Worm (Caenorhabditis elegans) whole organism, L1 larva: ENCODE measurements around the gene Y50E8A.22.

Experiments used
- F16B12.6 ChIP-seq: fragments of 150-350 bp; optimal IDR thresholded peaks from 2 replicates; lab custom pipeline; 2014; ENCODE audit warnings: missing biosample characterization, missing genetic modification characterization
- Y116A8C.19 ChIP-seq: sonication (generic microtip); optimal IDR thresholded peaks from 2 replicates; lab custom pipeline; 2016; ENCODE audit warnings: missing compliant biosample characterization, missing genetic modification characterization, borderline replicate concordance
- alr-1 ChIP-seq: fragments of 200-800 bp; sonication (Bioruptor generic); optimal IDR thresholded peaks from 2 replicates; lab custom pipeline; 2018; ENCODE audit warnings: borderline replicate concordance, mild to moderate bottlenecking, missing genetic modification characterization, missing compliant biosample characterization
- ama-1 ChIP-seq: fragments of 150-350 bp; optimal IDR thresholded peaks from 2 replicates; lab custom pipeline; 2014
- ceh-8 ChIP-seq: fragments of 200-800 bp; sonication (Bioruptor generic); optimal IDR thresholded peaks from 2 replicates; lab custom pipeline; 2018; ENCODE audit warnings: mild to moderate bottlenecking, missing genetic modification characterization, moderate library complexity, missing compliant biosample characterization
- ceh-82 ChIP-seq, 3 experiments: fragments of 150-350 bp in 1 of 3; sonication (generic microtip) in 2 of 3; optimal IDR thresholded peaks; 2 replicates each; lab custom pipeline; 2014 to 2017; ENCODE audit warnings: missing biosample characterization in 3 of 3, missing genetic modification characterization in 3 of 3
- ces-1 ChIP-seq: fragments of 150-350 bp; optimal IDR thresholded peaks from 2 replicates; lab custom pipeline; 2014; ENCODE audit warnings: missing biosample characterization, missing genetic modification reagents, missing genetic modification characterization
- egl-27 ChIP-seq, 2 experiments: fragments of 150-350 bp in 1 of 2; sonication (generic microtip); optimal IDR thresholded peaks; 3 replicates each; lab custom pipeline; 2017 to 2018; ENCODE audit warnings: missing biosample characterization in 2 of 2, missing genetic modification characterization in 2 of 2, missing genetic modification reagents in 2 of 2
- elt-2 ChIP-seq: sonication (generic microtip); optimal IDR thresholded peaks from 2 replicates; lab custom pipeline; 2016; ENCODE audit warnings: missing genetic modification characterization, mild to moderate bottlenecking, inconsistent platforms, missing compliant biosample characterization, missing genetic modification reagents
- ets-5 ChIP-seq: fragments of 200-800 bp; sonication (Bioruptor generic); IDR thresholded peaks from 2 replicates; pipeline ENCODE4 v1.3.6; 2022; ENCODE audit warnings: missing genetic modification characterization, missing compliant biosample characterization
- fkh-8 ChIP-seq: sonication (generic microtip); optimal IDR thresholded peaks from 2 replicates; lab custom pipeline; 2016; ENCODE audit warnings: mild to moderate bottlenecking, missing genetic modification characterization, missing compliant biosample characterization
- fos-1 ChIP-seq: fragments of 150-350 bp; optimal IDR thresholded peaks from 2 replicates; lab custom pipeline; 2014; ENCODE audit warnings: missing biosample characterization, missing genetic modification characterization
- grh-1 ChIP-seq: fragments of 200-800 bp; sonication (Bioruptor generic); IDR thresholded peaks from 2 replicates; pipeline ENCODE4 v1.3.6; 2022; ENCODE audit warnings: missing genetic modification reagents, missing genetic modification characterization, missing compliant biosample characterization
- hlh-17 ChIP-seq: fragments of 200-800 bp; sonication (Bioruptor generic); optimal IDR thresholded peaks from 2 replicates; lab custom pipeline; 2018; ENCODE audit warnings: missing genetic modification characterization, mild to moderate bottlenecking, missing compliant biosample characterization, moderate library complexity, borderline replicate concordance
- hlh-4 ChIP-seq: sonication (generic microtip); optimal IDR thresholded peaks from 2 replicates; lab custom pipeline; 2016; ENCODE audit warnings: mild to moderate bottlenecking, missing genetic modification characterization, missing compliant biosample characterization
- jun-1 ChIP-seq: fragments of 150-350 bp; optimal IDR thresholded peaks from 2 replicates; lab custom pipeline; 2014; ENCODE audit warnings: missing biosample characterization, missing genetic modification reagents, missing genetic modification characterization
- lin-39 ChIP-seq: fragments of 150-350 bp; optimal IDR thresholded peaks from 2 replicates; lab custom pipeline; 2014; ENCODE audit warnings: missing biosample characterization, missing genetic modification reagents, missing genetic modification characterization
- lir-3 ChIP-seq: sonication (generic microtip); optimal IDR thresholded peaks from 2 replicates; lab custom pipeline; 2016; ENCODE audit warnings: mild to moderate bottlenecking, missing genetic modification characterization, moderate library complexity, missing compliant biosample characterization; ENCODE audit not compliant: poor library complexity
- mdl-1 ChIP-seq, 2 experiments: fragments of 150-350 bp; optimal IDR thresholded peaks; 2 replicates each; lab custom pipeline; 2014 to 2017; ENCODE audit warnings: missing biosample characterization in 2 of 2, missing genetic modification characterization in 2 of 2, inconsistent platforms in 1 of 2
- mep-1 ChIP-seq: fragments of 150-350 bp; optimal IDR thresholded peaks from 2 replicates; lab custom pipeline; 2014; ENCODE audit warnings: missing biosample characterization, missing genetic modification characterization
- nhr-19 ChIP-seq: fragments of 200-800 bp; sonication (Bioruptor generic); conservative IDR thresholded peaks from 2 replicates; pipeline ENCODE4 v1.3.6; 2022; ENCODE audit warnings: missing genetic modification characterization, missing compliant biosample characterization
- nhr-28 ChIP-seq: fragments of 150-350 bp; optimal IDR thresholded peaks from 2 replicates; lab custom pipeline; 2014; ENCODE audit warnings: missing biosample characterization, missing genetic modification characterization
- nhr-47 ChIP-seq: sonication (generic microtip); optimal IDR thresholded peaks from 2 replicates; lab custom pipeline; 2016; ENCODE audit warnings: mild to moderate bottlenecking, missing genetic modification characterization, moderate library complexity, missing compliant biosample characterization
- nhr-71 ChIP-seq: sonication (generic microtip); optimal IDR thresholded peaks from 2 replicates; lab custom pipeline; 2016; ENCODE audit warnings: mild to moderate bottlenecking, missing genetic modification characterization, moderate library complexity, missing compliant biosample characterization
- nhr-76 ChIP-seq: sonication (generic microtip); optimal IDR thresholded peaks from 2 replicates; lab custom pipeline; 2017; ENCODE audit warnings: missing biosample characterization, missing genetic modification characterization
- nhr-85 ChIP-seq: sonication (generic microtip); peaks from one replicate; lab custom pipeline; 2016; ENCODE audit warnings: missing genetic modification characterization, inconsistent platforms, missing compliant biosample characterization
- nhr-90 ChIP-seq: sonication (generic microtip); optimal IDR thresholded peaks from 2 replicates; lab custom pipeline; 2016; ENCODE audit warnings: mild to moderate bottlenecking, missing genetic modification characterization, missing compliant biosample characterization; ENCODE audit not compliant: poor library complexity
- pag-3 ChIP-seq: sonication (generic microtip); optimal IDR thresholded peaks from 2 replicates; lab custom pipeline; 2017; ENCODE audit warnings: missing genetic modification characterization, mild to moderate bottlenecking, missing compliant biosample characterization, antibody characterized with exemption, borderline replicate concordance; ENCODE audit not compliant: insufficient read depth
- snpc-4 ChIP-seq: fragments of 150-350 bp; optimal IDR thresholded peaks from 2 replicates; lab custom pipeline; 2014; ENCODE audit warnings: missing biosample characterization, missing genetic modification characterization
- snu-23 ChIP-seq: sonication (generic microtip); optimal IDR thresholded peaks from 2 replicates; lab custom pipeline; 2016; ENCODE audit warnings: missing genetic modification characterization, missing compliant biosample characterization
- tbx-2 ChIP-seq: sonication (generic microtip); optimal IDR thresholded peaks from 2 replicates; lab custom pipeline; 2016; ENCODE audit warnings: missing genetic modification characterization, missing compliant biosample characterization
- unc-86 ChIP-seq: sonication (generic microtip); optimal IDR thresholded peaks from 2 replicates; lab custom pipeline; 2016; ENCODE audit warnings: missing genetic modification characterization, missing compliant biosample characterization
- unc-98 ChIP-seq: fragments of 200-800 bp; sonication (Bioruptor generic); IDR thresholded peaks from 2 replicates; pipeline ENCODE4 v1.3.6; 2022; ENCODE audit warnings: missing genetic modification characterization, missing compliant biosample characterization
- ztf-4 ChIP-seq: fragments of 150-350 bp; optimal IDR thresholded peaks from 2 replicates; lab custom pipeline; 2014; ENCODE audit warnings: missing biosample characterization, missing genetic modification characterization

The Y50E8A.22 gene

ce11 chrV:14748608-14749137, at the start of gene Y50E8A.22, which contains the start of gene lipl-8:
Gene Y50E8A.22, minus strand, starts transcription at chrV:14749087.
Gene lipl-8, minus strand, starts transcription at chrV:14748708.
- TF ChIP-seq ama-1 (lab: Kevin White, UChicago) (no peak), fos-1 (tag; lab: Kevin White, UChicago) (no peak), nhr-76 (tag; lab: Kevin White, UChicago) (no peak), nhr-19 (no peak), hlh-4 (tag; lab: Kevin White, UChicago) (no peak), nhr-85 (no peak), fkh-8 (no peak), ceh-8 (GFP tag; lab: Kevin White, UChicago) (no peak), elt-2 (tag; lab: Kevin White, UChicago) (no peak)
- TF ChIP-seq, all 84 proteins: peak for 0

DNA sequence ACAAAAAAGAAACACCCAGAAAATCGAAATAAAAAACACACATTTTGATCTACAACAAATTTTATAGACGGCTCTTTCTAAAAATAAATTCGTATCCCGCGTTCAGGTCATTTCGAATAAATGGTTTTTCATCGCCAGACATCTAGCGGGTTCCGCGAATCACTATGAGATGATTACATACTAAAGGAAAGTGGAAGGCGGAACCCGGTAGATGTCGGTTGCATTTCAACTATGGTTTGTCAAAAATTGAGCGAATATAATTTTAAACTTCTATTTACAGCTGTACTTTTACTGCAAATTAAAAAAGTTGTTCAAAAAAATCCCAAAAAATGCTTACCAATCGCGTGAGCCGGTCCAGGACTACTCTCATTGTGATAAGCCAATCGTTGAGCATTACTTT, 49.0 kb upstream of the Y50E8A.22 start:
- no peak for TF ChIP-seq alr-1 (tag; lab: Kevin White, UChicago)
- TF ChIP-seq ets-5 (GFP tag; lab: Robert Waterston, UW), result no peak
- no peak for TF ChIP-seq ceh-82 (tag; optimal IDR thresholded peaks at IDR 0.05; lab: Kevin White, UChicago)
- TF ChIP-seq egl-27 (tag; optimal IDR thresholded peaks at IDR 0.05; lab: Kevin White, UChicago), result no peak
- TF ChIP-seq nhr-90 (tag; lab: Kevin White, UChicago), result no peak
- no peak for TF ChIP-seq lir-3 (tag; lab: Kevin White, UChicago)
- TF ChIP-seq snpc-4 (tag; lab: Kevin White, UChicago), result peak; percentile 82
- TF ChIP-seq ztf-4 (tag; lab: Kevin White, UChicago), result no peak

DNA sequence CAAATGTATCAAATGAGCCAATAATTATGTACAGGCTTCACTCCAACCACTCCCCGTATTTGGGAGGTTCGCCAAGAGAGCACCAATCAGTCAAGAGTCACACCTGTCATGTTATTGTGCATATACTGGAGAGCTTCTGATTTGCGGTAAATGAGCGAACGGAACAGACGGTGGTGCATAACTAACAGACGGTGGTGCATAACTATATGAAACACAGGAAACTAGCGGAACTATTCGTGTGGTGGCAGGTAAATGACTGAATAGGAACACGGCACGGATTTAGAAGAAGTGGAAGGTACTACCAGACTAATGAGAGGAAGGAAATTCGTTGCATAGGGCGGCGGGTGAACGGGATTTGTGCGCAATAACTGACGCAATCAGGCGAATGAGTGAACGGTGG, 44.2 kb upstream of the Y50E8A.22 start:
- TF ChIP-seq ceh-8 (GFP tag; lab: Kevin White, UChicago), result no peak
- no peak for TF ChIP-seq alr-1 (tag; lab: Kevin White, UChicago)
- no peak for TF ChIP-seq F16B12.6
- no peak for TF ChIP-seq snu-23 (GFP tag; lab: Kevin White, UChicago)
- no peak for TF ChIP-seq mdl-1 (tag; optimal IDR thresholded peaks at IDR 0.05; lab: Kevin White, UChicago)

ce11 chrV:14792346-14792745, 43.5 kb upstream of the Y50E8A.22 start:
- TF ChIP-seq alr-1 (tag; lab: Kevin White, UChicago) (no peak), nhr-85 (peak; percentile 41)

DNA sequence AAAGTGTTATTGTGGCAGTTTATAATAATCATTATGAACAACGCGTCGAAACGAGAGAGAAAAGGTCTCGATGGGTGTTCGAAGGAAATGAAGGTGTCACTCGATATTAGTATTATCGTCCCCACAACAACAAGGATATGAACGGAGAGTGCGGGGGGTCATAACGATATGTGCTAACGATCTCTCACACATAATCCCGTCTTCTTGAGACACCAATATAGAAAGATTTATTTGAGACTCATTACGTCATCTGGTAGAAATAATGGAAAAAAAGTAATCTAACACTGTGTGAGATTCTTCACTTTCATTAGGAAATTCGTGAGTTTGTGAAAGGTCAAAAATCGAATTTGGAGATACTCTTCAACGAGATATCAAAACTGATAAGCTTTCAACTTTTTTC, 42.8 kb upstream of the Y50E8A.22 start:
- TF ChIP-seq hlh-17 (GFP tag; lab: Kevin White, UChicago) (no peak), snpc-4 (tag; lab: Kevin White, UChicago) (no peak), lin-39 (tag; lab: Kevin White, UChicago) (no peak), grh-1 (GFP tag; lab: Robert Waterston, UW) (no peak), tbx-2 (no peak), ama-1 (lab: Kevin White, UChicago) (no peak), elt-2 (tag; lab: Kevin White, UChicago) (no peak), ces-1 (GFP tag; lab: Kevin White, UChicago) (no peak), Y116A8C.19 (tag; lab: Kevin White, UChicago) (no peak), nhr-19 (no peak), unc-98 (GFP tag; lab: Robert Waterston, UW) (no peak), alr-1 (tag; lab: Kevin White, UChicago) (no peak), nhr-28 (tag; lab: Kevin White, UChicago) (no peak), pag-3 (tag; lab: Kevin White, UChicago) (no peak), unc-86 (tag; lab: Kevin White, UChicago) (no peak), nhr-71 (tag; lab: Kevin White, UChicago) (no peak), nhr-47 (no peak), jun-1 (tag; lab: Kevin White, UChicago) (no peak), mep-1 (no peak)
